Fruit fly (Drosophila melanogaster) whole organism: ENCODE data around the gene CG5984.

Source experiments
- CG8478 ChIP-seq: fragments of >200 bp; optimal IDR thresholded peaks from 2 replicates; lab custom pipeline; 2018; ENCODE audit warnings: inconsistent platforms
- Dll ChIP-seq: fragments of >200 bp; optimal IDR thresholded peaks from 2 replicates; lab custom pipeline; 2017
- EcR ChIP-seq, 2 experiments: fragments of >200 bp; optimal IDR thresholded peaks; 2 replicates each; lab custom pipeline; 2017; ENCODE audit warnings: missing biosample characterization in 2 of 2, missing genetic modification characterization in 2 of 2, missing genetic modification reagents in 2 of 2
- pan ChIP-seq: fragments of >200 bp; optimal IDR thresholded peaks from 2 replicates; lab custom pipeline; 2017
- psq ChIP-seq: fragments of >200 bp; optimal IDR thresholded peaks from 2 replicates; lab custom pipeline; 2017
- usp ChIP-seq: fragments of >200 bp; optimal IDR thresholded peaks from 2 replicates; lab custom pipeline; 2017; ENCODE audit warnings: missing biosample characterization, missing genetic modification characterization, mixed read lengths

The CG5984 gene

dm6 chr3R:27250907-27251306, 3.1 kb upstream of the CG5984 start, which contains the start of the genes TTLL6B and TfIIA-L:
Gene TTLL6B, minus strand, starts transcription at chr3R:27251007.
Gene TfIIA-L, plus strand, starts transcription at chr3R:27251112.
- TF ChIP-seq psq (lab: Kevin White, UChicago) (no peak), EcR (GFP tag; optimal IDR thresholded peaks at IDR 0.05; lab: Kevin White, UChicago) (no peak), CG8478 (lab: Kevin White, UChicago) (no peak), Dll (lab: Kevin White, UChicago) (no peak), pan (lab: Kevin White, UChicago) (no peak), usp (GFP tag; lab: Kevin White, UChicago) (no peak)

DNA sequence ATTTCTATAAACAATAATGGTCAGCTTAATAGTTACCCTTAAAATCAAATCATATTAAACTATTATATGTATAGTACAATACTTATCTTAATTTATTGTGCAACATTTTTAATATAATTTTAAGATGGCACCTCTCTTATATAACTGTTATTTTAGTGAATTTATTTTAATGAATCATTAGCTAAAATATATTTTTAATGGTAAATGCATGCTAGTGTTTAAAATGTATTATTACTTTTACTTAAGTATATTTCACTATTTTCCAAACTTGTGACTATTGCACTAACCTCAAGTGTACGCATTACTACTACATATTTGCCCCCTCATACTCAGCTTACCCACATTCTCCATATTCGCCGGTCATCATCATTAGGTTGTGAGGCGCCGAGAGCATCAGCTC, 1.5 kb downstream of the CG5984 start:
- TF ChIP-seq pan (lab: Kevin White, UChicago) (no peak), EcR (GFP tag; optimal IDR thresholded peaks at IDR 0.05; lab: Kevin White, UChicago) (no peak), Dll (lab: Kevin White, UChicago) (no peak), usp (GFP tag; lab: Kevin White, UChicago) (no peak), psq (lab: Kevin White, UChicago) (no peak), CG8478 (lab: Kevin White, UChicago) (no peak)

- TF ChIP-seq EcR (GFP tag; optimal IDR thresholded peaks at IDR 0.05; lab: Kevin White, UChicago), result no peak
- TF ChIP-seq pan (lab: Kevin White, UChicago), result no peak
- TF ChIP-seq Dll (lab: Kevin White, UChicago), result no peak
- no peak for TF ChIP-seq CG8478 (lab: Kevin White, UChicago)
- TF ChIP-seq usp (GFP tag; lab: Kevin White, UChicago), result no peak
- no peak for TF ChIP-seq psq (lab: Kevin White, UChicago)
These were observed 2.4 kb downstream of the CG5984 start for dm6 chr3R:27245401-27245757.

DNA sequence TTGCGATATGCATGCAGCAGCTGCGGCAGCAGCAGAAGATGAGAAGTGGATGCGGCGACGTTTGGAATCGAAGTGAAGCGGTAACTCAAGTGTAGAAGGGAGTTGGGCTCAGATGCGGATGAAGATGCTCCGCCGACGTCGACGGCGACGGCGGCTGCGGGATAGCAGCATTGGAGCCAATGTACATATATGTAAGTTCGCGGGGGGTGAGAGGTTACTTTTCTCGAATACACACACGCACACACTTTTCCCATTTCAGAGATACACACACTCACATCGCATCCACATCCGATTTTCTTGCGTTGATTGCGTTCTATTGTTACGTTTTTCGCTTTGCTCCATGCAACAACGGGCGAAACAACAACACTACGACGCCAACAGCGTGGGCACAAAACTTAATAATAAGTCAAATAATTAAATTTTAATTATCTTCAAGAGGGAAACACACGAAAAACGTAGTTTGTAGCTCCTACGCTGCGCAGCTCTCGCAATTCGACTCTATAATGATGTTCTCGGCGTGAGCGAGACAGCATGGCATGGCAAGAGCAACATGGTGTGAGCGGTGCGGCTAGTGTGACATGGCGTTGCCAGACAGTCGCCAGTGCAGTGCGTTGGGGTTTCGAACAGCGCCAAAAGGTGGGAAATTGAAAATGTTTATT, 2.9 kb downstream of the CG5984 start, which contains the start of gene CG18766:
TSS of gene CG18766 (minus strand) at position 508 of the 659 bp plus-strand sequence.
- TF ChIP-seq EcR (GFP tag; optimal IDR thresholded peaks at IDR 0.05; lab: Kevin White, UChicago), result no peak
- TF ChIP-seq CG8478 (lab: Kevin White, UChicago), result peak; percentile 81

- TF ChIP-seq EcR (GFP tag; optimal IDR thresholded peaks at IDR 0.05; lab: Kevin White, UChicago) (no peak), Dll (lab: Kevin White, UChicago) (no peak), psq (lab: Kevin White, UChicago) (no peak), usp (GFP tag; lab: Kevin White, UChicago) (no peak), pan (lab: Kevin White, UChicago) (no peak), CG8478 (lab: Kevin White, UChicago) (no peak)
These were observed 3.4 kb downstream of the CG5984 start for dm6 chr3R:27244412-27244741.

dm6 chr3R:27240967-27241366, 6.8 kb downstream of the CG5984 start, which contains the start of gene CG17991:
Gene CG17991, plus strand, starts transcription at chr3R:27241267.
- TF ChIP-seq pan (lab: Kevin White, UChicago) (no peak), EcR (GFP tag; optimal IDR thresholded peaks at IDR 0.05; lab: Kevin White, UChicago) (no peak), Dll (lab: Kevin White, UChicago) (no peak), psq (lab: Kevin White, UChicago) (no peak), CG8478 (lab: Kevin White, UChicago) (no peak), usp (GFP tag; lab: Kevin White, UChicago) (no peak)

DNA sequence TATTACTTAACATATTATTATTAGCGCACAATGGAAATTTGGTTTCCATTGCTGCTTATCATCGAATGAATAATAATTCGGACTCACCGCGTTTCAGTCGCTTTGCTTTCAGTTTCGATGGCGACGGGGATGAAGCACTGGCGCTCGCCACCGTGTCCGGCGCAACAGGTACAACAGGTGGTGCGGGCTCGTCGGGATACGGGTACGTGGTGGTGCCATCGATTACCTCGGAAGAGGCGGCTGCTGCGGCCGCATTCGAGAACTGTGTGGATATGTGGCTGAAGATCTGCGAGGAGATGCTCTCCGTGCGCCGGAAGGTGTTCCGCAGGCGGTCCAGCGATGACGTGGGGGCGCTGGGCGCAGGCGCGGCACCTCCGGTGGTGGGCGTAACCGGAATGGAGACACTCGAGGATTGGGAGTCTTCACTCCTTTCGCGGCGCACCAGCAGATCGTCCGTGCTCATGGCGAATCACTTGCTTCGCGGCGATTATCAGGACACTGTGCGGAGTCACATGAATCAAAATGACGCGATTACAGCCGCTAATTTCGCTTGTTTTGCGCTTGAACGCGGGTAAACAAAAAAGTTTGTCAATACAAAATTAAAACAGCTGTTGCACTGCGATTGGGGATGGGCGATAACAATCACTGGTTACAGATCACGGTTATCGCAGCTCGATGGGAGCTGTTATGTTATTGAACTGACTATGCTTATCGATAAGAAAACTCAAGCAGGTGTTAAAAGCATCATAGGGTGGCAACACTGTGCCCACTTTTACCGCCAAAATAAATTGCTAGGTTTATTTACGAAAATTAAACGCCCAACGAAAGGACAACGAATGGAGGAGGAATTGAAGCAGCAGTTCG, 9.1 kb downstream of the CG5984 start, which contains the start of the genes CG31064 and PolA2:
TSS of gene CG31064 (minus strand) at position 648 of the 864 bp plus-strand sequence.
TSS of gene PolA2 (plus strand) at position 726 of the 864 bp plus-strand sequence.
- TF ChIP-seq pan (lab: Kevin White, UChicago) (no peak), Dll (lab: Kevin White, UChicago) (no peak)

- TF ChIP-seq Dll (lab: Kevin White, UChicago), result no peak
- TF ChIP-seq EcR (GFP tag; optimal IDR thresholded peaks at IDR 0.05; lab: Kevin White, UChicago), result no peak
These were observed 9.8 kb downstream of the CG5984 start for dm6 chr3R:27237980-27238379.

dm6 chr3R:27233398-27233797, 14.4 kb downstream of the CG5984 start, which contains the start of gene CG31068:
Gene CG31068, plus strand, starts transcription at chr3R:27233698.
- TF ChIP-seq EcR (GFP tag; optimal IDR thresholded peaks at IDR 0.05; lab: Kevin White, UChicago) (no peak), usp (GFP tag; lab: Kevin White, UChicago) (no peak), pan (lab: Kevin White, UChicago) (no peak), psq (lab: Kevin White, UChicago) (no peak), CG8478 (lab: Kevin White, UChicago) (no peak), Dll (lab: Kevin White, UChicago) (no peak)

- TF ChIP-seq EcR (GFP tag; optimal IDR thresholded peaks at IDR 0.05; lab: Kevin White, UChicago), result no peak
- TF ChIP-seq psq (lab: Kevin White, UChicago), result no peak
- TF ChIP-seq Dll (lab: Kevin White, UChicago), result no peak
- no peak for TF ChIP-seq pan (lab: Kevin White, UChicago)
- no peak for TF ChIP-seq CG8478 (lab: Kevin White, UChicago)
- no peak for TF ChIP-seq usp (GFP tag; lab: Kevin White, UChicago)
These were observed 18.4 kb downstream of the CG5984 start, which contains the start of gene CG42814 for dm6 chr3R:27229368-27229767. Gene CG42814, minus strand, starts transcription at chr3R:27229468.

DNA sequence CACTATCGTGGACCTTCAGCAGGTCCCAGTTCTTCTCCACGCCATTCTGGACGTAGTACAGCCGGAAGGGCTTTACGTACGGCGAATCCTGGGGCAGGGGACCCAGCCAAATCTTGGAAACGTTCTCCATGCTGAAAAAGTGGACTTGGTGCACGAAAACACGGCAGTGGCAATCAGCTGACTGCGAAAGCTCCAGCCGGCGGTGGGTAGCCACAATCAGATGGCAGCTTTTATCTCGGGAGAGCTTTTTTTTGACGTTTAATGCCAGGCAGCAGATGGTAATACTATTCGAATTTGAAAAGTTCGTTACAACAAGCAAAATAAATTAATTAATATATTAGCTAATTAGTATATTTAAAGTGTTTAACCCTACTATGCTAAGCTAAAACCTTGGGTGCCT, 19.4 kb downstream of the CG5984 start, which contains the start of gene CG42813:
TSS of gene CG42813 (minus strand) at position 220 of the 400 bp plus-strand sequence.
- TF ChIP-seq usp (GFP tag; lab: Kevin White, UChicago) (no peak), pan (lab: Kevin White, UChicago) (no peak), CG8478 (lab: Kevin White, UChicago) (no peak), Dll (lab: Kevin White, UChicago) (no peak)
